Worm (Caenorhabditis elegans) whole organism, mixed stage, embryonic: ENCODE measurements around the gene fbxa-206.

Experiments used
- M03D4.4 ChIP-seq: sonication (generic microtip); optimal IDR thresholded peaks from 2 replicates; lab custom pipeline; 2017; ENCODE audit warnings: mild to moderate bottlenecking, missing genetic modification characterization, missing compliant biosample characterization
- bed-3 ChIP-seq: fragments of 200-800 bp; sonication (Bioruptor generic); optimal IDR thresholded peaks from 3 replicates; lab custom pipeline; 2018; ENCODE audit warnings: mild to moderate bottlenecking, missing genetic modification characterization, moderate library complexity, missing compliant biosample characterization
- blmp-1 ChIP-seq: fragments of 150-350 bp; optimal IDR thresholded peaks from 2 replicates; lab custom pipeline; 2014; ENCODE audit warnings: missing biosample characterization, missing genetic modification characterization
- ceh-39 ChIP-seq: fragments of 150-350 bp; optimal IDR thresholded peaks from 2 replicates; lab custom pipeline; 2014; ENCODE audit warnings: missing biosample characterization, missing genetic modification characterization
- ceh-43 ChIP-seq: fragments of 200-800 bp; sonication (Bioruptor generic); optimal IDR thresholded peaks from 2 replicates; lab custom pipeline; 2018; ENCODE audit warnings: mild to moderate bottlenecking, missing genetic modification characterization, moderate library complexity, missing compliant biosample characterization
- ceh-83 ChIP-seq: fragments of 200-800 bp; sonication (Bioruptor generic); optimal IDR thresholded peaks from 2 replicates; lab custom pipeline; 2018; ENCODE audit warnings: mild to moderate bottlenecking, missing genetic modification characterization, missing compliant biosample characterization
- ces-1 ChIP-seq: fragments of 150-350 bp; optimal IDR thresholded peaks from 2 replicates; lab custom pipeline; 2014; ENCODE audit warnings: missing biosample characterization, missing genetic modification reagents, missing genetic modification characterization
- cnd-1 ChIP-seq: fragments of 200-800 bp; sonication (Bioruptor generic); optimal IDR thresholded peaks from 2 replicates; lab custom pipeline; 2018; ENCODE audit warnings: mild to moderate bottlenecking, missing genetic modification characterization, missing compliant biosample characterization
- drap-1 ChIP-seq: fragments of 200-800 bp; sonication (Bioruptor generic); optimal IDR thresholded peaks from 3 replicates; lab custom pipeline; 2018; ENCODE audit warnings: mild to moderate bottlenecking, missing genetic modification characterization, missing compliant biosample characterization
- elt-1 ChIP-seq: sonication (generic microtip); optimal IDR thresholded peaks from 2 replicates; lab custom pipeline; 2017; ENCODE audit warnings: missing genetic modification characterization, mild to moderate bottlenecking, missing compliant biosample characterization, antibody characterized with exemption, moderate library complexity, borderline replicate concordance; ENCODE audit not compliant: insufficient read depth
- elt-3 ChIP-seq: fragments of 150-350 bp; optimal IDR thresholded peaks from 2 replicates; lab custom pipeline; 2014; ENCODE audit warnings: missing biosample characterization, missing genetic modification characterization
- flh-1 ChIP-seq: fragments of 200-800 bp; sonication (Bioruptor generic); optimal IDR thresholded peaks from 2 replicates; lab custom pipeline; 2018; ENCODE audit warnings: mild to moderate bottlenecking, missing genetic modification characterization, moderate library complexity, missing compliant biosample characterization
- ham-2 ChIP-seq: fragments of 200-800 bp; sonication (Bioruptor generic); optimal IDR thresholded peaks from 2 replicates; lab custom pipeline; 2018; ENCODE audit warnings: mild to moderate bottlenecking, missing genetic modification characterization, missing compliant biosample characterization
- hlh-1 ChIP-seq: fragments of 150-350 bp; optimal IDR thresholded peaks from 2 replicates; lab custom pipeline; 2014; ENCODE audit warnings: missing biosample characterization, missing genetic modification reagents, missing genetic modification characterization
- lin-13 ChIP-seq: fragments of 150-350 bp; optimal IDR thresholded peaks from 2 replicates; lab custom pipeline; 2014; ENCODE audit warnings: missing biosample characterization, missing genetic modification characterization
- lin-32 ChIP-seq: fragments of 200-800 bp; sonication (Bioruptor generic); optimal IDR thresholded peaks from 2 replicates; lab custom pipeline; 2018; ENCODE audit warnings: mild to moderate bottlenecking, missing genetic modification characterization, missing compliant biosample characterization
- lsy-2 ChIP-seq: fragments of 150-350 bp; optimal IDR thresholded peaks from 2 replicates; lab custom pipeline; 2014; ENCODE audit warnings: missing biosample characterization, missing genetic modification characterization
- mab-5 ChIP-seq: fragments of 150-350 bp; optimal IDR thresholded peaks from 2 replicates; lab custom pipeline; 2014; ENCODE audit warnings: missing biosample characterization, missing genetic modification characterization
- mep-1 ChIP-seq: fragments of 150-350 bp; optimal IDR thresholded peaks from 2 replicates; lab custom pipeline; 2017; ENCODE audit warnings: missing biosample characterization, missing genetic modification reagents, missing genetic modification characterization, inconsistent platforms
- mls-2 ChIP-seq: sonication (generic microtip); optimal IDR thresholded peaks from 2 replicates; lab custom pipeline; 2016; ENCODE audit warnings: mild to moderate bottlenecking, missing genetic modification characterization, moderate library complexity, missing compliant biosample characterization
- nhr-12 ChIP-seq: fragments of 150-350 bp; optimal IDR thresholded peaks from 2 replicates; lab custom pipeline; 2014; ENCODE audit warnings: missing biosample characterization, missing genetic modification characterization
- nhr-2 ChIP-seq: fragments of 150-350 bp; optimal IDR thresholded peaks from 2 replicates; lab custom pipeline; 2014; ENCODE audit warnings: missing biosample characterization, missing genetic modification characterization
- nhr-237 ChIP-seq: fragments of 150-350 bp; optimal IDR thresholded peaks from 2 replicates; lab custom pipeline; 2014; ENCODE audit warnings: missing biosample characterization, missing genetic modification characterization
- nhr-28 ChIP-seq: fragments of 150-350 bp; optimal IDR thresholded peaks from 2 replicates; lab custom pipeline; 2014; ENCODE audit warnings: missing biosample characterization, missing genetic modification characterization
- nhr-76 ChIP-seq: sonication (generic microtip); optimal IDR thresholded peaks from 2 replicates; lab custom pipeline; 2017; ENCODE audit warnings: missing biosample characterization, missing genetic modification characterization
- pha-4 ChIP-seq: fragments of 150-350 bp; optimal IDR thresholded peaks from 2 replicates; lab custom pipeline; 2018; ENCODE audit warnings: missing biosample characterization, missing genetic modification reagents, missing genetic modification characterization
- sem-2 ChIP-seq: fragments of 200-800 bp; sonication (Bioruptor generic); optimal IDR thresholded peaks from 2 replicates; lab custom pipeline; 2018; ENCODE audit warnings: mild to moderate bottlenecking, missing genetic modification characterization, missing compliant biosample characterization
- snpc-4 ChIP-seq: fragments of 150-350 bp; optimal IDR thresholded peaks from 2 replicates; lab custom pipeline; 2014; ENCODE audit warnings: missing biosample characterization, missing genetic modification characterization
- sptf-1 ChIP-seq: sonication (generic microtip); optimal IDR thresholded peaks from 2 replicates; lab custom pipeline; 2017; ENCODE audit warnings: mild to moderate bottlenecking, missing genetic modification characterization, moderate library complexity, missing compliant biosample characterization
- tbx-8 ChIP-seq: fragments of 200-800 bp; sonication (Bioruptor generic); optimal IDR thresholded peaks from 2 replicates; lab custom pipeline; 2018; ENCODE audit warnings: mild to moderate bottlenecking, missing genetic modification characterization, moderate library complexity, missing compliant biosample characterization
- unc-120 ChIP-seq: sonication (generic microtip); optimal IDR thresholded peaks from 2 replicates; lab custom pipeline; 2017; ENCODE audit warnings: missing genetic modification characterization, missing compliant biosample characterization; ENCODE audit not compliant: poor library complexity, severe bottlenecking
- unc-39 ChIP-seq: fragments of 150-350 bp; optimal IDR thresholded peaks from 2 replicates; lab custom pipeline; 2014; ENCODE audit warnings: missing biosample characterization, missing genetic modification characterization
- unc-62 ChIP-seq: fragments of 150-350 bp; optimal IDR thresholded peaks from 2 replicates; lab custom pipeline; 2014; ENCODE audit warnings: missing biosample characterization, missing genetic modification reagents, missing genetic modification characterization
- zip-8 ChIP-seq: fragments of 150-350 bp; optimal IDR thresholded peaks from 2 replicates; lab custom pipeline; 2014; ENCODE audit warnings: missing biosample characterization, missing genetic modification characterization
- ztf-11 ChIP-seq: fragments of 150-350 bp; optimal IDR thresholded peaks from 2 replicates; lab custom pipeline; 2014; ENCODE audit warnings: missing biosample characterization, missing genetic modification characterization

Gene fbxa-206

ce11 chrV:16918378-16918777 lies at the start of gene fbxa-206, which contains the start of gene Y102A5C.2:
Gene fbxa-206, minus strand, starts transcription at chrV:16918478.
Gene Y102A5C.2, plus strand, starts transcription at chrV:16918731.
- TF ChIP-seq blmp-1 (tag; lab: Kevin White, UChicago) (no peak), ceh-39 (tag; lab: Kevin White, UChicago) (no peak), mls-2 (tag; lab: Kevin White, UChicago) (no peak), elt-1 (tag; lab: Kevin White, UChicago) (no peak), sem-2 (GFP tag; lab: Kevin White, UChicago) (no peak), bed-3 (GFP tag; lab: Kevin White, UChicago) (no peak)

- TF ChIP-seq elt-1 (tag; lab: Kevin White, UChicago) (no peak), nhr-76 (no peak), mep-1 (tag; lab: Kevin White, UChicago) (no peak), ceh-43 (GFP tag; lab: Kevin White, UChicago) (no peak), blmp-1 (tag; lab: Kevin White, UChicago) (no peak), mab-5 (tag; lab: Kevin White, UChicago) (no peak), mls-2 (tag; lab: Kevin White, UChicago) (no peak), nhr-237 (tag; lab: Kevin White, UChicago) (no peak)
- TF ChIP-seq, all 35 proteins: peak for 0
These were observed 48.4 kb upstream of the fbxa-206 start, which contains the start of gene fbxa-90 for ce11 chrV:16966636-16967035. Gene fbxa-90, plus strand, starts transcription at chrV:16966814.

ce11 chrV:16965655-16966054 lies 47.4 kb upstream of the fbxa-206 start, which contains the start of gene efl-1:
Gene efl-1, minus strand, starts transcription at chrV:16965675.
- peak; percentile 36 for TF ChIP-seq unc-62
- no peak for TF ChIP-seq nhr-2 (tag; lab: Kevin White, UChicago)
- no peak for TF ChIP-seq nhr-28 (tag; lab: Kevin White, UChicago)
- TF ChIP-seq drap-1 (GFP tag; lab: Kevin White, UChicago), result peak; percentile 77
- TF ChIP-seq elt-3 (tag; lab: Kevin White, UChicago), result peak; percentile 47
- peak; percentile 37 for TF ChIP-seq ztf-11 (tag; lab: Kevin White, UChicago)
- TF ChIP-seq snpc-4 (tag; lab: Kevin White, UChicago), result no peak
- TF ChIP-seq mls-2 (tag; lab: Kevin White, UChicago), result no peak
- no peak for TF ChIP-seq unc-120
- no peak for TF ChIP-seq ceh-43 (GFP tag; lab: Kevin White, UChicago)
- peak; percentile 96 for TF ChIP-seq ces-1
- TF ChIP-seq cnd-1 (tag; lab: Kevin White, UChicago), result no peak
- no peak for TF ChIP-seq unc-39 (tag; lab: Kevin White, UChicago)
- TF ChIP-seq hlh-1 (tag; lab: Kevin White, UChicago), result peak; percentile 33
- TF ChIP-seq nhr-237 (tag; lab: Kevin White, UChicago), result peak; percentile 88
- TF ChIP-seq ceh-83, result no peak
- TF ChIP-seq sptf-1 (tag; lab: Kevin White, UChicago), result peak; percentile 37
- TF ChIP-seq blmp-1 (tag; lab: Kevin White, UChicago), result no peak
- TF ChIP-seq lin-13, result peak; percentile 88
- TF ChIP-seq lsy-2 (tag; lab: Kevin White, UChicago), result peak; percentile 82
- no peak for TF ChIP-seq nhr-12 (tag; lab: Kevin White, UChicago)
- no peak for TF ChIP-seq M03D4.4 (tag; lab: Kevin White, UChicago)
- TF ChIP-seq mab-5 (tag; lab: Kevin White, UChicago), result peak; percentile 52
- no peak for TF ChIP-seq sem-2 (GFP tag; lab: Kevin White, UChicago)
- TF ChIP-seq bed-3 (GFP tag; lab: Kevin White, UChicago), result no peak
- TF ChIP-seq zip-8 (tag; lab: Kevin White, UChicago), result no peak
- no peak for TF ChIP-seq flh-1 (GFP tag; lab: Kevin White, UChicago)
- TF ChIP-seq nhr-76, result no peak
- no peak for TF ChIP-seq tbx-8 (GFP tag; lab: Kevin White, UChicago)
- TF ChIP-seq lin-32 (GFP tag; lab: Kevin White, UChicago), result no peak
- TF ChIP-seq pha-4 (tag; lab: Kevin White, UChicago), result peak; percentile 58
- TF ChIP-seq ceh-39 (tag; lab: Kevin White, UChicago), result peak; percentile 31
- no peak for TF ChIP-seq ham-2
- TF ChIP-seq elt-1 (tag; lab: Kevin White, UChicago), result no peak
- TF ChIP-seq mep-1 (tag; lab: Kevin White, UChicago), result peak; percentile 98
